Fruit fly (Drosophila melanogaster): Measurements from ENCODE around the gene cype.

The cype gene

dm6 chr2L:5305240-5305875 is 21.7 kb upstream of the cype start:
- TF ChIP-seq lola (GFP tag; optimal IDR thresholded peaks at IDR 0.05) (no peak), dl (GFP tag; optimal IDR thresholded peaks at IDR 0.05; ENCODE audit: insufficient read depth in 1 of 2, partially characterized antibody in 2 of 2) (peak in 1 of 2 experiments; percentile 11), CG9705 (GFP tag; optimal IDR thresholded peaks at IDR 0.05) (no peak), Myc (optimal IDR thresholded peaks at IDR 0.05) (no peak), sv (GFP tag; optimal IDR thresholded peaks at IDR 0.05) (no peak), psq (GFP tag; optimal IDR thresholded peaks at IDR 0.05) (peak; percentile 80), OdsH (GFP tag; optimal IDR thresholded peaks at IDR 0.05) (peak; percentile 35), fru (GFP tag; optimal IDR thresholded peaks at IDR 0.05) (peak; percentile 45), woc (GFP tag; optimal IDR thresholded peaks at IDR 0.05) (no peak), CG32264 (GFP tag; optimal IDR thresholded peaks at IDR 0.05) (no peak), Mio (GFP tag; optimal IDR thresholded peaks at IDR 0.05) (peak; percentile 5), dsf (GFP tag; optimal IDR thresholded peaks at IDR 0.05; ENCODE audit: borderline replicate concordance) (no peak), Dfd (GFP tag; optimal IDR thresholded peaks at IDR 0.05) (no peak), Hr78 (GFP tag; optimal IDR thresholded peaks at IDR 0.05) (no peak), HLH106 (tag; optimal IDR thresholded peaks at IDR 0.05) (no peak), sage (GFP tag; optimal IDR thresholded peaks at IDR 0.05) (peak; percentile 11), tai (GFP tag; optimal IDR thresholded peaks at IDR 0.05) (peak; percentile 64), jim (GFP tag; optimal IDR thresholded peaks at IDR 0.05) (peak; percentile 71), br (GFP tag; optimal IDR thresholded peaks at IDR 0.05) (peak; percentile 65), rgr (GFP tag; optimal IDR thresholded peaks at IDR 0.05) (peak; percentile 35), CrebA (GFP tag; optimal IDR thresholded peaks at IDR 0.05; ENCODE audit: borderline replicate concordance) (peak; percentile 80), h (GFP tag; optimal IDR thresholded peaks at IDR 0.05) (peak; percentile 80), Rel (GFP tag; optimal IDR thresholded peaks at IDR 0.05) (peak; percentile 73), Rel (tag; optimal IDR thresholded peaks at IDR 0.05) (peak; percentile 78), Hnf4 (GFP tag; optimal IDR thresholded peaks at IDR 0.05) (peak; percentile 4), Jra (GFP tag; optimal IDR thresholded peaks at IDR 0.05) (peak; percentile 25), Sp1 (GFP tag; optimal IDR thresholded peaks at IDR 0.05) (peak; percentile 33), usp (GFP tag; optimal IDR thresholded peaks at IDR 0.05) (no peak), Dif (GFP tag; optimal IDR thresholded peaks at IDR 0.05; ENCODE audit: partially characterized antibody) (no peak), ey (GFP tag; optimal IDR thresholded peaks at IDR 0.05) (peak; percentile 13), GATAd (GFP tag; optimal IDR thresholded peaks at IDR 0.05) (no peak), N (GFP tag; optimal IDR thresholded peaks at IDR 0.05) (peak; percentile 6), foxo (GFP tag; optimal IDR thresholded peaks at IDR 0.05) (peak in 1 of 2 experiments; percentile 20), Abd-B (GFP tag; optimal IDR thresholded peaks at IDR 0.05) (no peak), Vsx2 (GFP tag; optimal IDR thresholded peaks at IDR 0.05; ENCODE audit: partially characterized antibody) (peak; percentile 3), dmrt93B (GFP tag; optimal IDR thresholded peaks at IDR 0.05) (no peak), brk (GFP tag; optimal IDR thresholded peaks at IDR 0.05) (peak; percentile 20), pan (optimal IDR thresholded peaks at IDR 0.05) (no peak), Hr83 (GFP tag; optimal IDR thresholded peaks at IDR 0.05; ENCODE audit: poor library complexity, severe bottlenecking) (peak; percentile 22)

DNA sequence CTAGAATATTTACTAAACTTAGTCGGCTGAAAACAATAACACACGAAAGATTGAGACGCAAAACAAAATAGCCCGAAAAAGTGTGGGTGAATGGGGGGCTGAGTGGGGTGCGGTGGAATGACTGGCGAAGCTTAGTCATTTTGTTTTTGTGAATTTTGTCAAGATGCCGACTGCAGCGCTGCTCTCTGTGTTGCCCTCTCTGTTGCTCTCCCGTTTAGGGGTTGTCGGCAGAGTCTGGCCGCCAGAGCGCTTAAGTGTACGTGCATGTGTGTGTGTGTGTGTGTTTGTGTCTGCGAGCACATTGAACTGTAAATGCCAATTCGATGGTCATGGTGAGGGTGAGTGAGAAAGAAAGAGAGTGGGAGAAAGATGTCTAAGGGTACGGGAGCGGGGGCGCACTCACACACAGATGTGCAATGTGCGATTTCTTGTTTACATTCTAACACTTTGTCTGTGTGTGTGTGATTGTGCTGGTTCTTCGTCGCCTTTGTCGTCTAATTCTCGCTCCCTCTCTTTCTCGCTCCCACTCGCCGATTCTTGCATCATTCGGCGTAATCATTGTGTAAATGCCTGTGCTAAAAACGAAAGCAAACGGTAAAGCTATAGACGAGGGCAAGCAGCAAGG is 20.5 kb upstream of the cype start:
- no peak for TF ChIP-seq ey (GFP tag; optimal IDR thresholded peaks at IDR 0.05)
- TF ChIP-seq dsf (GFP tag; optimal IDR thresholded peaks at IDR 0.05; ENCODE audit: borderline replicate concordance), result no peak
- no peak for TF ChIP-seq CG32264 (GFP tag; optimal IDR thresholded peaks at IDR 0.05)
- TF ChIP-seq CrebA (GFP tag; optimal IDR thresholded peaks at IDR 0.05; ENCODE audit: borderline replicate concordance), result no peak
- TF ChIP-seq Dfd (GFP tag; optimal IDR thresholded peaks at IDR 0.05), result no peak
- no peak for TF ChIP-seq N (GFP tag; optimal IDR thresholded peaks at IDR 0.05)
- no peak for TF ChIP-seq GATAd (GFP tag; optimal IDR thresholded peaks at IDR 0.05)
- TF ChIP-seq tai (GFP tag; optimal IDR thresholded peaks at IDR 0.05), result no peak
- TF ChIP-seq jim (GFP tag; optimal IDR thresholded peaks at IDR 0.05), result no peak
- TF ChIP-seq foxo (GFP tag; optimal IDR thresholded peaks at IDR 0.05), result peak in 1 of 2 experiments; percentile 50
- no peak for TF ChIP-seq brk (GFP tag; optimal IDR thresholded peaks at IDR 0.05)
- no peak for TF ChIP-seq br (GFP tag; optimal IDR thresholded peaks at IDR 0.05)
- TF ChIP-seq fru (GFP tag; optimal IDR thresholded peaks at IDR 0.05), result peak; percentile 60
- no peak for TF ChIP-seq Hr78 (GFP tag; optimal IDR thresholded peaks at IDR 0.05)
- TF ChIP-seq Jra (GFP tag; optimal IDR thresholded peaks at IDR 0.05), result peak; percentile 83
- no peak for TF ChIP-seq Mio (GFP tag; optimal IDR thresholded peaks at IDR 0.05)
- no peak for TF ChIP-seq pan (optimal IDR thresholded peaks at IDR 0.05)
- peak; percentile 63 for TF ChIP-seq psq (GFP tag; optimal IDR thresholded peaks at IDR 0.05)
- no peak for TF ChIP-seq sv (GFP tag; optimal IDR thresholded peaks at IDR 0.05)
- TF ChIP-seq sage (GFP tag; optimal IDR thresholded peaks at IDR 0.05), result no peak
- TF ChIP-seq woc (GFP tag; optimal IDR thresholded peaks at IDR 0.05), result peak; percentile 21
- TF ChIP-seq Hnf4 (GFP tag; optimal IDR thresholded peaks at IDR 0.05), result peak; percentile 54
- no peak for TF ChIP-seq Rel (GFP tag; optimal IDR thresholded peaks at IDR 0.05)
- peak; percentile 63 for TF ChIP-seq Rel (tag; optimal IDR thresholded peaks at IDR 0.05)
- TF ChIP-seq dmrt93B (GFP tag; optimal IDR thresholded peaks at IDR 0.05), result no peak
- TF ChIP-seq Myc (optimal IDR thresholded peaks at IDR 0.05), result no peak
- TF ChIP-seq Vsx2 (GFP tag; optimal IDR thresholded peaks at IDR 0.05; ENCODE audit: partially characterized antibody), result peak; percentile 22
- peak; percentile 56 for TF ChIP-seq h (GFP tag; optimal IDR thresholded peaks at IDR 0.05)
- TF ChIP-seq HLH106 (tag; optimal IDR thresholded peaks at IDR 0.05), result no peak
- TF ChIP-seq dl (GFP tag; optimal IDR thresholded peaks at IDR 0.05; ENCODE audit: insufficient read depth in 1 of 2, partially characterized antibody in 2 of 2), result peak; percentile 74 to 90
- TF ChIP-seq CG9705 (GFP tag; optimal IDR thresholded peaks at IDR 0.05), result no peak
- peak; percentile 56 for TF ChIP-seq OdsH (GFP tag; optimal IDR thresholded peaks at IDR 0.05)
- TF ChIP-seq rgr (GFP tag; optimal IDR thresholded peaks at IDR 0.05), result peak; percentile 61
- TF ChIP-seq Dif (GFP tag; optimal IDR thresholded peaks at IDR 0.05; ENCODE audit: partially characterized antibody), result peak; percentile 83
- TF ChIP-seq Abd-B (GFP tag; optimal IDR thresholded peaks at IDR 0.05), result no peak
- no peak for TF ChIP-seq usp (GFP tag; optimal IDR thresholded peaks at IDR 0.05)
- no peak for TF ChIP-seq lola (GFP tag; optimal IDR thresholded peaks at IDR 0.05)
- TF ChIP-seq Sp1 (GFP tag; optimal IDR thresholded peaks at IDR 0.05), result no peak
- peak; percentile 95 for TF ChIP-seq Hr83 (GFP tag; optimal IDR thresholded peaks at IDR 0.05; ENCODE audit: poor library complexity, severe bottlenecking)

Data from whole organism, wandering third instar larva.